Worm (Caenorhabditis elegans): ENCODE data around the gene T25B2.3.
A peak's percentile ranks its signal among the peaks of the same experiment; 100 is the strongest.

The T25B2.3 gene

ce11 chrX:6204696-6205232 lies 28.8 kb downstream of the T25B2.3 start, which contains the start of gene bca-1:
TSS of gene bca-1 (minus strand) at chrX:6204746.
- TF ChIP-seq nhr-43 (tag; optimal IDR thresholded peaks at IDR 0.05; ENCODE audit: poor library complexity, severe bottlenecking) (peak; percentile 63), pha-4 (tag; optimal IDR thresholded peaks at IDR 0.05) (peak; percentile 56), elt-3 (tag; optimal IDR thresholded peaks at IDR 0.05) (no peak), nfya-1 (tag; optimal IDR thresholded peaks at IDR 0.05; ENCODE audit: insufficient read depth) (peak; percentile 39), sea-2 (GFP tag; optimal IDR thresholded peaks at IDR 0.05) (no peak), nhr-25 (tag; optimal IDR thresholded peaks at IDR 0.05) (peak; percentile 58), pqm-1 (tag; optimal IDR thresholded peaks at IDR 0.05) (peak; percentile 55), ama-1 (optimal IDR thresholded peaks at IDR 0.05) (peak; percentile 51), ceh-9 (tag; optimal IDR thresholded peaks at IDR 0.05) (no peak), tbx-2 (tag; optimal IDR thresholded peaks at IDR 0.05) (no peak), elt-2 (tag; optimal IDR thresholded peaks at IDR 0.05) (peak; percentile 15), ztf-4 (tag; optimal IDR thresholded peaks at IDR 0.05) (peak; percentile 30)

- TF ChIP-seq tbx-2 (tag; optimal IDR thresholded peaks at IDR 0.05) = no peak
- TF ChIP-seq nhr-43 (tag; optimal IDR thresholded peaks at IDR 0.05; ENCODE audit: poor library complexity, severe bottlenecking) = no peak
- no peak for TF ChIP-seq nhr-28 (tag; optimal IDR thresholded peaks at IDR 0.05)
- TF ChIP-seq daf-12 (tag; optimal IDR thresholded peaks at IDR 0.05) = no peak
- no peak for TF ChIP-seq nhr-76 (tag; optimal IDR thresholded peaks at IDR 0.05)
- no peak for TF ChIP-seq pha-4 (tag; optimal IDR thresholded peaks at IDR 0.05)
- TF ChIP-seq aly-2 (tag; optimal IDR thresholded peaks at IDR 0.05) = no peak
- no peak for TF ChIP-seq lin-39 (tag; optimal IDR thresholded peaks at IDR 0.05)
- TF ChIP-seq nfya-1 (tag; optimal IDR thresholded peaks at IDR 0.05; ENCODE audit: insufficient read depth) = no peak
- no peak for TF ChIP-seq nhr-77 (tag; optimal IDR thresholded peaks at IDR 0.05)
- TF ChIP-seq nhr-25 (tag; optimal IDR thresholded peaks at IDR 0.05) = no peak
- no peak for TF ChIP-seq pqm-1 (tag; optimal IDR thresholded peaks at IDR 0.05)
- no peak for TF ChIP-seq egl-27 (tag; optimal IDR thresholded peaks at IDR 0.05)
Observed at ce11 chrX:6205325-6205724, 29.4 kb downstream of the T25B2.3 start.

DNA sequence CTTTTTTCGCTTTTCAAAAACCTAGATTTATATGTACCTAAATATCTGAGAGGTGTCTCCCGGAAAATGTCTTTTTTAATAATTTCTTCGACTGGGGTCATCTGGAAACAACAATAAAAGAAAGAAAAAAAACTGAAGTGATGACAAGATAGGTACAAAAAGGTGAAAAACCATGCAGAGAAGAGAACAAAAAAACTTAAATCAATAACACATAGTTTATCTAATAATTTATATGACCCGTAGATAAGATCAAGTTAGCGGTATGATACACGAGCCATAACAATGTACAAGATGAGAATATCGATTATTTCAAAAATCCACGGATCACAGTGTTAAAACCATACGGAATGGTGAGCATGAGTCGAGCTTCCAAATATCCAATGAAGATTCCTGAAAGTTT lies 30.4 kb downstream of the T25B2.3 start, which contains the start of gene mtp-18:
Gene mtp-18 (minus strand): TSS at position 101 of the 400 bp plus-strand sequence.
- TF ChIP-seq fkh-10 (GFP tag; optimal IDR thresholded peaks at IDR 0.05) (no peak), jun-1 (tag; optimal IDR thresholded peaks at IDR 0.05) (no peak), unc-62 (GFP tag; optimal IDR thresholded peaks at IDR 0.05) (no peak), mml-1 (tag; optimal IDR thresholded peaks at IDR 0.05) (no peak), R02D3.7 (tag; optimal IDR thresholded peaks at IDR 0.05) (no peak), ceh-9 (tag; optimal IDR thresholded peaks at IDR 0.05) (no peak), nhr-11 (tag; optimal IDR thresholded peaks at IDR 0.05) (no peak), snpc-4 (tag; optimal IDR thresholded peaks at IDR 0.05) (no peak), ztf-11 (tag; optimal IDR thresholded peaks at IDR 0.05) (no peak), elt-3 (tag; optimal IDR thresholded peaks at IDR 0.05) (no peak), lin-15B (tag; optimal IDR thresholded peaks at IDR 0.05) (no peak), hmg-11 (tag; optimal IDR thresholded peaks at IDR 0.05) (no peak), zag-1 (tag; optimal IDR thresholded peaks at IDR 0.05) (no peak), tbx-2 (tag; optimal IDR thresholded peaks at IDR 0.05) (no peak), nhr-12 (tag; optimal IDR thresholded peaks at IDR 0.05) (no peak), ZK546.5 (tag; optimal IDR thresholded peaks at IDR 0.05) (no peak)

- TF ChIP-seq ceh-16 (tag; optimal IDR thresholded peaks at IDR 0.05) (peak; percentile 69), jun-1 (tag; optimal IDR thresholded peaks at IDR 0.05) (peak; percentile 81), egl-27 (tag; optimal IDR thresholded peaks at IDR 0.05) (peak; percentile 70), pha-4 (tag; optimal IDR thresholded peaks at IDR 0.05) (peak; percentile 87), unc-39 (tag; optimal IDR thresholded peaks at IDR 0.05) (peak; percentile 6), egl-5 (tag; optimal IDR thresholded peaks at IDR 0.05) (peak; percentile 95), sea-2 (GFP tag; optimal IDR thresholded peaks at IDR 0.05) (peak; percentile 35), ZK546.5 (tag; optimal IDR thresholded peaks at IDR 0.05) (no peak), mml-1 (tag; optimal IDR thresholded peaks at IDR 0.05) (no peak), lin-39 (tag; optimal IDR thresholded peaks at IDR 0.05) (peak; percentile 94), unc-62 (GFP tag; optimal IDR thresholded peaks at IDR 0.05) (peak; percentile 34), tbx-2 (tag; optimal IDR thresholded peaks at IDR 0.05) (peak; percentile 85), ceh-82 (tag; optimal IDR thresholded peaks at IDR 0.05) (peak; percentile 64), lsy-12 (tag; optimal IDR thresholded peaks at IDR 0.05) (peak; percentile 93), daf-12 (tag; optimal IDR thresholded peaks at IDR 0.05) (no peak), fos-1 (tag; optimal IDR thresholded peaks at IDR 0.05) (peak; percentile 52), nhr-67 (tag; optimal IDR thresholded peaks at IDR 0.05) (no peak), nhr-23 (tag; optimal IDR thresholded peaks at IDR 0.05) (peak; percentile 73), nhr-76 (tag; optimal IDR thresholded peaks at IDR 0.05) (peak; percentile 39), ceh-28 (tag; optimal IDR thresholded peaks at IDR 0.05) (peak; percentile 70), fkh-10 (GFP tag; optimal IDR thresholded peaks at IDR 0.05) (peak; percentile 20), nhr-77 (tag; optimal IDR thresholded peaks at IDR 0.05) (peak; percentile 24), ama-1 (optimal IDR thresholded peaks at IDR 0.05) (no peak), pqm-1 (tag; optimal IDR thresholded peaks at IDR 0.05) (peak; percentile 39), ztf-4 (tag; optimal IDR thresholded peaks at IDR 0.05) (peak; percentile 81), nhr-237 (tag; optimal IDR thresholded peaks at IDR 0.05) (no peak), eor-1 (tag; optimal IDR thresholded peaks at IDR 0.05) (no peak), elt-2 (tag; optimal IDR thresholded peaks at IDR 0.05) (peak; percentile 74), nhr-12 (tag; optimal IDR thresholded peaks at IDR 0.05) (no peak), ztf-11 (tag; optimal IDR thresholded peaks at IDR 0.05) (no peak), nhr-43 (tag; optimal IDR thresholded peaks at IDR 0.05; ENCODE audit: poor library complexity, severe bottlenecking) (peak; percentile 95), nfya-1 (tag; optimal IDR thresholded peaks at IDR 0.05; ENCODE audit: insufficient read depth) (peak; percentile 89), nhr-25 (tag; optimal IDR thresholded peaks at IDR 0.05) (peak; percentile 88)
Observed at ce11 chrX:6207687-6208088, 31.8 kb downstream of the T25B2.3 start, which contains the start of gene T13C5.6. TSS of gene T13C5.6 (minus strand) at chrX:6207687.
